Worm (Caenorhabditis elegans) whole organism, midembryonic: ENCODE data around the gene cpna-2.
A peak's percentile ranks its signal among the peaks of the same experiment; 100 is the strongest.

Experiments used
- T22C8.4 ChIP-seq: fragments of 200-800 bp; sonication (Bioruptor generic); IDR thresholded peaks from 2 replicates; pipeline ENCODE4 v1.3.6; 2022; ENCODE audit warnings: missing genetic modification characterization, missing compliant biosample characterization
- cog-1 ChIP-seq: sonication (generic microtip); optimal IDR thresholded peaks from 2 replicates; lab custom pipeline; 2016; ENCODE audit warnings: missing genetic modification characterization, missing compliant biosample characterization
- flt-1 ChIP-seq: fragments of 200-800 bp; sonication (Bioruptor generic); IDR thresholded peaks from 2 replicates; pipeline ENCODE4 v1.3.6; 2022; ENCODE audit warnings: missing genetic modification characterization, missing compliant biosample characterization
- med-1 ChIP-seq: sonication (generic microtip); optimal IDR thresholded peaks from 2 replicates; lab custom pipeline; 2017; ENCODE audit warnings: missing genetic modification characterization, mild to moderate bottlenecking, missing compliant biosample characterization, antibody characterized with exemption, missing genetic modification reagents; ENCODE audit not compliant: insufficient read depth
- ref-1 ChIP-seq: fragments of 200-800 bp; sonication (Bioruptor generic); conservative IDR thresholded peaks from 2 replicates; pipeline ENCODE4 v1.3.6; 2022; ENCODE audit warnings: missing genetic modification reagents, missing genetic modification characterization, missing compliant biosample characterization
- ztf-23 ChIP-seq: fragments of 200-800 bp; sonication (Bioruptor generic); IDR thresholded peaks from 2 replicates; pipeline ENCODE4 v1.3.6; 2022; ENCODE audit warnings: missing genetic modification reagents, missing genetic modification characterization, missing compliant biosample characterization
- ztf-29 ChIP-seq: fragments of 200-800 bp; sonication (Bioruptor generic); IDR thresholded peaks from 2 replicates; pipeline ENCODE4 v1.3.6; 2022; ENCODE audit warnings: missing genetic modification reagents, missing genetic modification characterization, missing compliant biosample characterization

ce11 chrII:7756810-7757209 lies 32.1 kb downstream of the cpna-2 start:
- TF ChIP-seq cog-1 (no peak), med-1 (GFP tag; lab: Kevin White, UChicago) (no peak), flt-1 (peak; percentile 80), ref-1 (GFP tag; lab: Robert Waterston, UW) (peak; percentile 47; the same call in 1 of the 2 replicates), ztf-29 (no peak), T22C8.4 (GFP tag; lab: Robert Waterston, UW) (peak; percentile 27; the same call in 1 of the 2 replicates), ztf-23 (GFP tag; lab: Robert Waterston, UW) (0 out of 2 replicates have a peak, but pooled peaks have one; percentile 64)
